Worm (Caenorhabditis elegans) whole organism, L4/young adult: ENCODE measurements around the gene F53C11.9.
A peak's percentile ranks its signal among the peaks of the same experiment; 100 is the strongest.

Experiments
- W03F9.2 ChIP-seq: fragments of 150-350 bp; optimal IDR thresholded peaks from 2 replicates; lab custom pipeline; 2014; ENCODE audit warnings: missing biosample characterization, missing genetic modification characterization
- dao-5 ChIP-seq: sonication (generic microtip); optimal IDR thresholded peaks from 2 replicates; lab custom pipeline; 2016; ENCODE audit warnings: missing genotype, missing genetic modification characterization, moderate library complexity, missing compliant biosample characterization
- him-1 ChIP-seq: sonication (generic microtip); optimal IDR thresholded peaks from 2 replicates; lab custom pipeline; 2016; ENCODE audit warnings: missing genotype, missing genetic modification reagents, missing genetic modification characterization, missing compliant biosample characterization

Gene F53C11.9

DNA sequence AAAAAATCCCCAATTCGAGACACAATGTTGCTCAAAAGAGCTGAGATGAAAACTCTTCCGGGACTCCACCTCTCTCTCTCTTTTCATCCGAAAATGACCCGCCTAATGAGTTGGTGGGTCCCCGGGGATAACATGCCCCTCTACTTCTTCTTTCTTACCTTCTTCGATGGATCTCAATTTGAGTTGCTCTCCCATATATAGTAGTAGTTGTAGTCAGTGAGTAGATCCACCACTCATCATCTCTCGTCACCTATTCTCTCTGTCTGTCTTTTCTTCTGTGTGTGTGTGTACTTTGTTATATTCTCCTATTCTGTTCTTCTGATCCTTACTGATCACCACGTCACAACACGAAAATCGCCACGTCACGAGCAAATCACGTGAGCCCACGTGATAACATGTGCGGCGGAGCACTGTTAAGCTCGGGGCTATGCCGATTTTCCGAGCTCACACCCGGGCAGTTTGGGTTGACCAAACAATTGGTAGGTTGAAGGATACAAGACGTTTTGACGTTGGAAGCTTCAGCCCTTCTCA lies 18.5 kb downstream of the F53C11.9 start, which contains the start of gene twk-32:
Gene twk-32 (plus strand): TSS at position 396 of the 531 bp plus-strand sequence.
- TF ChIP-seq W03F9.2 (tag; lab: Kevin White, UChicago) (no peak), dao-5 (tag; lab: Kevin White, UChicago) (no peak), him-1 (no peak)

DNA sequence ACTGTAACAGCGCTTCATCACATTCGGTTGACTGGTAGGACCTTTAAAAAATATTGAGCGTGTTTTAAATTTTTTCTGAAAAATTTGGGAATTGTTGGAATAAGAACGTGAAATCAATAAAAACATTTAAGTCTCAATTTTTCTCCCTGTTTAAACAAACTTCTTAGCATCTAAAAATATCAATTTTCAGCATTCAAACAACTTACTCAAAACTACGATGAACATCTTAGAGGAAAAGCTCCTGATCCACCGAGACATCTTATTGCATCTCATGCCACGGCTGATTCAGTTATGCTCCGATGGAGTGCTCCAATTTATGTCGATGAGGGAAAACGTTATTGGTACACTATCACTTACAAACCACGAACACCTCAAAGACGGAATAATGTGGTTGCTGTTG lies 21.4 kb downstream of the F53C11.9 start:
- TF ChIP-seq W03F9.2 (tag; lab: Kevin White, UChicago) (no peak), dao-5 (tag; lab: Kevin White, UChicago) (no peak), him-1 (no peak)

DNA sequence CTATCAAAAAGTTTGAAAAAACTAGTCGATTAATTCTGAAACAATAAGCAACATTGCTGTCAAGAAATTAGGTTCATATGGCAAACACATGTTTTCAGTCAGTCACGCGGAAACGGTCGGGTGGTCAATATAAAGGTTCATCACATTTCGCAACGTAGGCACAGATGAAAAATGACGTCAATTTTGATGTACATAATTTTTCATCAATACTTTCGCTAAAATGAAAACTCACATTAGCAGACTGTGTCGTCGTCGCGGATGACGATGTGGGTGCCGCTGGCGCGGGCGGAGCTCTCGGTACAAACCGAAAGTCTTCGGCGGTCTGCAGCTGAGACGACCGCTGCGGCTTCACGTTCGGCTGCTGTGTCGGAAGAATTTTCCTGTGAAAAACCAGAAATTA lies 26.1 kb downstream of the F53C11.9 start, which contains the start of gene swan-2:
Gene swan-2 (minus strand): TSS at position 380 of the 400 bp plus-strand sequence.
- TF ChIP-seq him-1 (no peak), W03F9.2 (tag; lab: Kevin White, UChicago) (no peak), dao-5 (tag; lab: Kevin White, UChicago) (no peak)

DNA sequence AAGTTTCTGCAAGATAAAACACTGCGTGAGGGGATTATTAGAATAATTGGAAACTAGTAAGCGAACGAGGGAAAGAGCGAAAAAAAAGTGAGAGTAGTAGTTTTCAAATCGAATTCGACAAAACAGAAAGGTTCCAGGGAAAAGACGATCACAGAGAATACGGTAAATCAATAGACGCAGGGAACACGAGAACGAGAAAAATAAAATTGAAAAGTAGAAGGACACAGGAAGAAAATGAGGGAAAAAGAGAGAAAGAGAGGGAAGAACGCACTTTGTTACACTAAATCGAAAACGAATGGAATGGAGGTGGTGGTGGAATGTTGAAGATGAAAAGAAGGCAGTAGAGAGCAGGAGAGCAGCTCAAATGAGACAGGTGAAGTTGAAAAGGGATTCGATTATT lies 29.4 kb downstream of the F53C11.9 start, which contains the start of gene swan-1:
Gene swan-1 (minus strand): TSS at position 6 of the 400 bp plus-strand sequence.
- TF ChIP-seq W03F9.2 (tag; lab: Kevin White, UChicago) = no peak
- no peak for TF ChIP-seq him-1
- TF ChIP-seq dao-5 (tag; lab: Kevin White, UChicago) = no peak

DNA sequence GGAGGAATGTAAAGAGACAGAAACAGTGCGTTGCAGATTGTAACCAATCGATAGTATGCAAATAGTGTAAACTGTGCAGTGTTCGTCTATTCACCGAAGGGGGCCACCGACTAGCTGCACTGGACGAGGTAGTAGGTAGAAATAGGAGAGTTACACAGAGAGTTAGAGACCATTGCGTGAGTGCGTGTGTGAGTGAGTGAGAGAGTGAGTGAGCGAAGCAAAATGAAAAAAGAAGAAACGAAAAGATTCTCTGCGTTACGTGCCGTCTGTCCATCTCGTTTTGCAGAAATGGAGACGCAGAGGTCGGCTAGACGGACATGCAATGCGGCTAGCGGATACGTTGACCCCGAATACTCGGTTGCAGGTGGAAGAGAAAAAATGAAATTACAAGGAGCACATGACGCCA lies 30.6 kb downstream of the F53C11.9 start:
- TF ChIP-seq dao-5 (tag; lab: Kevin White, UChicago) (no peak), him-1 (no peak), W03F9.2 (tag; lab: Kevin White, UChicago) (no peak)

DNA sequence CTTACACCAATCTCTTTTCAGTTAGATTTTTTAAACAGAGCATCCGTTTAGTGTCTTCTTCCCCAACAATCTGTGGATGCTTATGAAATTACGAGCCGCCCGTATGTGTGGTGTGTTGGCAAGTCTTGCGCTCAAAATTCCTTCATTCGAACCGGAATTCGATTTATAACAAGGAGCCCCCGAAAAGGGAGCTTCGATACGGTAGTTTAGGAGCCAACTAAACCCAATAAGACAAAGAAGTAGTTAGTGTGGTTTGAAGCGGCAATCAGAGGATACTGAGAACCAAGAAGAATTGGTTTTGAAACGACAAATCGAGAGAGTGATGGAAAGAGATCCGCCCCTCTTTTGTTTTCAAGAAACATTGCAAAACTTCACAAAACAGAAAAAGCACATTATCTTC lies 34.5 kb downstream of the F53C11.9 start:
- TF ChIP-seq W03F9.2 (tag; lab: Kevin White, UChicago) = no peak
- no peak for TF ChIP-seq dao-5 (tag; lab: Kevin White, UChicago)
- no peak for TF ChIP-seq him-1

DNA sequence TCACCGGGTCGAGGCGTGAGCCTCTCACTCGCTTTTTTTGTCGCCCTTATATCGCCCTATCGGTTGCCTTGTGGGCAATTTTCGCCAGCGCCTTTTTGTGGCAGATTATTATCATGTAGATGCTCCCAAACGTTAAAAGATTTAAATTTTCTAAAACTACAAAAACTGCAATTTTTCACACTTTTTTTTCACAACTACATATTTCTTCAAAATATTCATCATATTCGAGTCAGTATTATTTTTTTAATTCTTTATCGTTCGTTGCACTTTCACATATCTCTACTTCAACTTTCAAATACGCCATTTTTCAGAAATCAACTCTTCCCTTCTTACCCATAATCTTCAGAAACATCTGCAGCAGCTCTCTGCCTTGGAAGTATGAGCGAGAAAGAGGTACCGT lies 35.1 kb downstream of the F53C11.9 start, which contains the start of gene ceh-24:
Gene ceh-24 (plus strand): TSS at position 301 of the 400 bp plus-strand sequence.
- TF ChIP-seq dao-5 (tag; lab: Kevin White, UChicago) (no peak), W03F9.2 (tag; lab: Kevin White, UChicago) (no peak), him-1 (no peak)

DNA sequence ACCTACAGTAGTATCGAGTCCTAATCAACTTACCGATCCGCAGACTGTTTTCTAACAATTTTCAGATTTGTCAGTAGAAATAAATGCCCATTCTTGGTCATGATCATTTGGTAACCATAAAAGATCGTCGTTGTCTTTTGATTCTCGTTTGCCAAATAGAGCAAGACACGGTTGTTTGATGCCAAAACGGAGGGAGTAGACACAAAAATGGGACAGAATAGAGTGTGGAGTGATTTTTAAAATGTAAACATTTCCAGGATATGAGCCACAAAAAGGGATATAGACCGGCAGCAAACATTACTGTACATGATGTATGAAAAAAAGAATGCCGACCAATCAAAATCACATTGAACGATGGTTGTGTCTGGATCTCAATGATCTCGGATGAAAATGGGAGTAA lies 39.1 kb downstream of the F53C11.9 start, which contains the start of gene F55B12.2:
Gene F55B12.2 (minus strand): TSS at position 101 of the 400 bp plus-strand sequence.
- no peak for TF ChIP-seq dao-5 (tag; lab: Kevin White, UChicago)
- no peak for TF ChIP-seq W03F9.2 (tag; lab: Kevin White, UChicago)
- TF ChIP-seq him-1 = no peak

DNA sequence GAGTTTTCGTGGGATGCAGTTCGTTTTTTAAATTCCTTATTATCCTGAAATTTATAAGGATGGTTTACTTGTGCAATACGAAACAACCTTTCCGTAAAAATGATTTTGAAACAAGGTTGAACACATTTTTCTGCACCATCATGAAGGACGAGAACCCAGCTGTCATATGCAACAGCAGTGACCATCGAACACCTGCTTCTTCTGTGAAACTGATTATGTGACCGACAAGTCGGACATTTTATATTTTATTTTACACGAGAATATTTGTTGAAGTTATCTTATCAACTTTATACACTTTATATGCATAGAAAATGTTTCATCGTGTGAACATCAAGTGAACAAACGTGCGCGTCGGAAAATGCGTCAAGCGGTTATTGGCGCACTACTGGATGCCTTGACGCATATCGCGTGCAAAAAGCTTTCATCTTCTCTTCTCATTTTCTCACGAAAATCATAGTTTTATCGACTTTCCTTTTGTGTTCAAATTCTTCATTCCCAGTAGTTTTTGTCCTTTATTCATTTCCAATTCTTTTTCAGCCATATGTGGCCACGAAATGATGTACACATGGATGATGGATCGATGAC lies 41.1 kb downstream of the F53C11.9 start, which contains the start of gene sel-10:
Gene sel-10 (plus strand): TSS at position 538 of the 585 bp plus-strand sequence.
- TF ChIP-seq dao-5 (tag; lab: Kevin White, UChicago) = no peak
- TF ChIP-seq W03F9.2 (tag; lab: Kevin White, UChicago) = peak; percentile 44

DNA sequence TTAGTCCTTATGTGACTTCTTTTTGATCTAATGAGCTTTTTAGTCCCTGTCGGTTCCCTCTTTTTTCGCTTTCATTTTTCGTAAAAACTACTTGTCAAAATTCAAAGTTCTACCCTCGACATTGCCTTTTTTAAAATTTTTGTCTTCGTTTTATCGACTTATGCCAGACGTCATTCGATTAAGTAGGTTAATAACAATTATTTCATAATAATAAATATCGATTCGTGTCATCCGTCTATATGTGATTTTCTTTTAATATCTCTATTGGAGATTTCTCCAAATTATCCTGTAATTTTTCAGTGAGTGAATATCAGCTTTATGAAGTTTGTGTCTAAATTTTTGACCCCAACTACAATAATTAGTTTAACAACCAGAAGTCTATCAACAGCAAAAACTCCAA lies 44.9 kb downstream of the F53C11.9 start, which contains the start of gene hpo-31:
Gene hpo-31 (plus strand): TSS at position 301 of the 400 bp plus-strand sequence.
- TF ChIP-seq dao-5 (tag; lab: Kevin White, UChicago) (no peak), W03F9.2 (tag; lab: Kevin White, UChicago) (no peak)

DNA sequence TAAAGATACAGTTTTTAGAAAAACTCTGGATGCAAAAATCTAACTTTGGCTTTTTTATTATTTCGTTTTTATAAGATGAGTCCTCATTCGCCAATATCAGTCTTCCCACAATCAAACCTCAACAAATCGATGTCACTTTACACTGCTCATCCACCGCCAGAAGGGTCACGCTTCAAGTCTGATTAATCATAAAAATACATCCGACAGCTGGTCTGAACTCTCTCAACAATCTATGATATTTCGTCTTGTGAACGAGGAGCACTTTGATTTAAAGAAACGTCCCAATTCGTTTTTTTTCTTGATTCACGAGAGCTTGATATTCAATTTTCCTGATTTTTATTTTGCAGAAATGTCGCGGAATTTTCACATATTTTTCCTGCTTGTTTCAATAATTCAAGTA lies 50.1 kb downstream of the F53C11.9 start, which contains the start of gene nrf-5:
Gene nrf-5 (plus strand): TSS at position 348 of the 400 bp plus-strand sequence.
- no peak for TF ChIP-seq W03F9.2 (tag; lab: Kevin White, UChicago)
- TF ChIP-seq him-1 = no peak
- TF ChIP-seq dao-5 (tag; lab: Kevin White, UChicago) = no peak
